Fruit fly (Drosophila melanogaster) whole organism, adult: ENCODE data around the gene mkg-p.

ENCODE experiments used
- CG11617 ChIP-seq: fragments of 200-800 bp; sonication (Bioruptor generic); optimal IDR thresholded peaks from 2 replicates; lab custom pipeline; 2017; ENCODE audit warnings: mild to moderate bottlenecking, missing biosample characterization, missing genetic modification reagents, missing genetic modification characterization
- CG12768 ChIP-seq: fragments of 200-800 bp; sonication (Bioruptor generic); optimal IDR thresholded peaks from 2 replicates; lab custom pipeline; 2017; ENCODE audit warnings: missing biosample characterization, missing genetic modification characterization, mild to moderate bottlenecking, moderate library complexity, missing genetic modification reagents
- CG14711 ChIP-seq: fragments of 200-800 bp; sonication (Bioruptor generic); optimal IDR thresholded peaks from 2 replicates; lab custom pipeline; 2018; ENCODE audit warnings: missing biosample characterization, mild to moderate bottlenecking, missing genetic modification characterization, moderate library complexity
- CG1620 ChIP-seq: fragments of 200-800 bp; sonication (Bioruptor generic); optimal IDR thresholded peaks from 2 replicates; lab custom pipeline; 2016; ENCODE audit warnings: missing biosample characterization, missing genetic modification characterization
- CG33017 ChIP-seq: fragments of 200-800 bp; sonication (Bioruptor generic); optimal IDR thresholded peaks from 2 replicates; lab custom pipeline; 2018; ENCODE audit warnings: missing biosample characterization, mild to moderate bottlenecking, missing genetic modification characterization, moderate library complexity
- CG5204 ChIP-seq: fragments of 200-800 bp; sonication (Bioruptor generic); optimal IDR thresholded peaks from 2 replicates; lab custom pipeline; 2016; ENCODE audit warnings: missing biosample characterization, missing genetic modification characterization
- CG7045 ChIP-seq: fragments of 200-800 bp; sonication (Bioruptor generic); optimal IDR thresholded peaks from 2 replicates; lab custom pipeline; 2017; ENCODE audit warnings: missing biosample characterization, mild to moderate bottlenecking, missing genetic modification characterization
- CG7101 ChIP-seq: fragments of 200-800 bp; sonication (Bioruptor generic); optimal IDR thresholded peaks from 2 replicates; lab custom pipeline; 2018; ENCODE audit warnings: missing biosample characterization, mild to moderate bottlenecking, missing genetic modification characterization, moderate library complexity
- Clk ChIP-seq: fragments of 200-800 bp; sonication (Bioruptor generic); optimal IDR thresholded peaks from 2 replicates; lab custom pipeline; 2017; ENCODE audit warnings: missing biosample characterization, missing genetic modification characterization
- Crg-1 ChIP-seq: fragments of 200-800 bp; sonication (Bioruptor generic); optimal IDR thresholded peaks from 2 replicates; lab custom pipeline; 2016; ENCODE audit warnings: missing biosample characterization, missing genetic modification characterization
- Hr96 ChIP-seq: fragments of 200-800 bp; sonication (Bioruptor generic); optimal IDR thresholded peaks from 2 replicates; lab custom pipeline; 2016; ENCODE audit warnings: missing biosample characterization, missing genetic modification characterization
- Mnt ChIP-seq: fragments of 200-800 bp; sonication (Bioruptor generic); optimal IDR thresholded peaks from 2 replicates; lab custom pipeline; 2016; ENCODE audit warnings: missing biosample characterization, mild to moderate bottlenecking, missing genetic modification characterization
- bab1 ChIP-seq: fragments of 200-800 bp; sonication (Bioruptor generic); optimal IDR thresholded peaks from 3 replicates; lab custom pipeline; 2019; ENCODE audit warnings: missing biosample characterization, mild to moderate bottlenecking, missing genetic modification characterization, moderate library complexity
- cic ChIP-seq: fragments of 200-800 bp; sonication (Bioruptor generic); optimal IDR thresholded peaks from 2 replicates; lab custom pipeline; 2017; ENCODE audit warnings: missing biosample characterization, mild to moderate bottlenecking, missing genetic modification characterization, moderate library complexity
- cnc ChIP-seq, 2 experiments: fragments of >200 bp; optimal IDR thresholded peaks; 2 replicates each; lab custom pipeline; 2017
- kay ChIP-seq: fragments of 200-800 bp; sonication (Bioruptor generic); peaks from one replicate; lab custom pipeline; 2016; ENCODE audit warnings: missing biosample characterization, missing genetic modification characterization, borderline replicate concordance
- ovo ChIP-seq: fragments of 200-800 bp; sonication (Bioruptor generic); optimal IDR thresholded peaks from 2 replicates; lab custom pipeline; 2016; ENCODE audit warnings: missing biosample characterization, missing genetic modification characterization
- pad ChIP-seq: fragments of 200-800 bp; sonication (Bioruptor generic); optimal IDR thresholded peaks from 3 replicates; lab custom pipeline; 2017; ENCODE audit warnings: missing biosample characterization, missing genetic modification characterization, mild to moderate bottlenecking, moderate library complexity, missing genetic modification reagents
- tj ChIP-seq: fragments of 200-800 bp; sonication (Bioruptor generic); optimal IDR thresholded peaks from 3 replicates; lab custom pipeline; 2017; ENCODE audit warnings: missing biosample characterization, mild to moderate bottlenecking, missing genetic modification characterization, moderate library complexity
- toe ChIP-seq: fragments of 200-800 bp; sonication (Bioruptor generic); optimal IDR thresholded peaks from 2 replicates; lab custom pipeline; 2016; ENCODE audit warnings: missing biosample characterization, missing genetic modification characterization

mkg-p gene

dm6 chr3L:8358776-8359455 is 46.2 kb downstream of the mkg-p start:
- no peak for TF ChIP-seq pad
- TF ChIP-seq toe (GFP tag; lab: Kevin White, UChicago), result no peak
- peak; percentile 98 for TF ChIP-seq ovo (GFP tag; lab: Kevin White, UChicago)
- no peak for TF ChIP-seq CG14711
- TF ChIP-seq Hr96, result peak; percentile 31
- TF ChIP-seq CG12768 (GFP tag; lab: Kevin White, UChicago), result peak; percentile 73
- TF ChIP-seq Clk, result no peak
- no peak for TF ChIP-seq CG1620 (GFP tag; lab: Kevin White, UChicago)
- TF ChIP-seq CG7045 (GFP tag; lab: Kevin White, UChicago), result no peak
- peak; percentile 32 for TF ChIP-seq Mnt (GFP tag; lab: Kevin White, UChicago)
- no peak for TF ChIP-seq Crg-1
- TF ChIP-seq kay (GFP tag; lab: Kevin White, UChicago), result peak; percentile 99
- TF ChIP-seq cic (GFP tag; lab: Kevin White, UChicago), result peak; percentile 99
- no peak for TF ChIP-seq CG33017 (tag; lab: Kevin White, UChicago)
- no peak for TF ChIP-seq CG11617
- TF ChIP-seq bab1 (GFP tag; lab: Kevin White, UChicago), result no peak
- no peak for TF ChIP-seq CG5204 (GFP tag; lab: Kevin White, UChicago)
- TF ChIP-seq CG7101, result no peak
- TF ChIP-seq tj (GFP tag; lab: Kevin White, UChicago), result peak; percentile 61
- no peak for TF ChIP-seq cnc (optimal IDR thresholded peaks at IDR 0.05; lab: Kevin White, UChicago)

DNA sequence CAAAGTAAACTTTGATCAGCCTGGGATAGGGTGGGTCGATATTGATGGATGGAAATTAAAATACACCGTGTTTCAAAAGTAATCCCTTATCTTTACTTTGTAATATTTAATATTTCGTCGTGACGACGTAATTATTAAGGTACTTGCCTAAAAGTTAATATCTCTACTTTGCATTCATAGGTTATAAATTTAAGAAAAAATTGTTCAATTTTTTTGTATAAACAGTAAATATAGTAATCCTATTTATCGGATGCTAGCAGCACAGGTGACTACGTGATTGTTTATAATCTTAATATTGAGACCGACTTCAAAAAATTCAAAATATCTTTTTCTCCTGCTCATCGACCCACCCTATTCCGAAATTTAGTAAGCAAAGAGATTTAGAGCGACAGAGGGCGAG is 46.9 kb downstream of the mkg-p start:
- TF ChIP-seq toe (GFP tag; lab: Kevin White, UChicago), result no peak
- TF ChIP-seq ovo (GFP tag; lab: Kevin White, UChicago), result no peak
- TF ChIP-seq pad, result no peak
- peak; percentile 52 for TF ChIP-seq bab1 (GFP tag; lab: Kevin White, UChicago)
- TF ChIP-seq CG7045 (GFP tag; lab: Kevin White, UChicago), result peak; percentile 6
- no peak for TF ChIP-seq Crg-1
- no peak for TF ChIP-seq Clk
- peak; percentile 65 for TF ChIP-seq CG11617
- TF ChIP-seq Hr96, result no peak
- TF ChIP-seq kay (GFP tag; lab: Kevin White, UChicago), result no peak
- TF ChIP-seq CG33017 (tag; lab: Kevin White, UChicago), result peak; percentile 8
- peak; percentile 7 for TF ChIP-seq CG12768 (GFP tag; lab: Kevin White, UChicago)
- no peak for TF ChIP-seq cnc (optimal IDR thresholded peaks at IDR 0.05; lab: Kevin White, UChicago)
- peak; percentile 37 for TF ChIP-seq CG7101
- peak; percentile 38 for TF ChIP-seq CG14711
- TF ChIP-seq CG5204 (GFP tag; lab: Kevin White, UChicago), result no peak
- no peak for TF ChIP-seq Mnt (GFP tag; lab: Kevin White, UChicago)
- no peak for TF ChIP-seq tj (GFP tag; lab: Kevin White, UChicago)
- TF ChIP-seq CG1620 (GFP tag; lab: Kevin White, UChicago), result no peak
- no peak for TF ChIP-seq cic (GFP tag; lab: Kevin White, UChicago)

DNA sequence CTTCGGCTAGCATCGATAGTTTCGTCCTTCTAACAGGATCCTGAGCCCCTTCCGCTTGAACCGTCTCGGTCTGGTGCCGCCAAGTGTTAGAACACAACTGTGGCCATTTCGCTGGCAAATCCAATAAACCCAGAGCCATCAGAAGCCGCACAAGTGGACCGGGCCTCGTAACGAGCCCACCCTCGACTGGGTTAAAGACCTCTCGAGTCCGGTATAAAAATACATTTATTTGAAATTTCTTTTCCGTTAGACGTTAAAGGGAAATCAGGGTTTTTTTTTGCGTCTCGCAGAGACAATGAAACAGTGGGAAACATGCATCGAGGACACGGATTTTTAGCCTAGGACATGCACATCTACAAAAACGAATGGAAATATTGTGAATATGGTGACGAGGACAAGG is 48.9 kb downstream of the mkg-p start, which contains the start of gene Culd:
TSS of gene Culd (minus strand) at position 101 of the 400 bp plus-strand sequence.
- TF ChIP-seq CG7045 (GFP tag; lab: Kevin White, UChicago), result no peak
- no peak for TF ChIP-seq kay (GFP tag; lab: Kevin White, UChicago)
- TF ChIP-seq pad, result no peak
- TF ChIP-seq Clk, result no peak
- TF ChIP-seq CG14711, result no peak
- no peak for TF ChIP-seq toe (GFP tag; lab: Kevin White, UChicago)
- TF ChIP-seq bab1 (GFP tag; lab: Kevin White, UChicago), result no peak
- TF ChIP-seq CG1620 (GFP tag; lab: Kevin White, UChicago), result no peak
- no peak for TF ChIP-seq cnc (optimal IDR thresholded peaks at IDR 0.05; lab: Kevin White, UChicago)
- no peak for TF ChIP-seq Hr96
- no peak for TF ChIP-seq CG33017 (tag; lab: Kevin White, UChicago)
- no peak for TF ChIP-seq Crg-1
- no peak for TF ChIP-seq CG12768 (GFP tag; lab: Kevin White, UChicago)
- no peak for TF ChIP-seq cic (GFP tag; lab: Kevin White, UChicago)
- TF ChIP-seq CG5204 (GFP tag; lab: Kevin White, UChicago), result no peak
- no peak for TF ChIP-seq tj (GFP tag; lab: Kevin White, UChicago)
- no peak for TF ChIP-seq CG7101
- no peak for TF ChIP-seq ovo (GFP tag; lab: Kevin White, UChicago)
- no peak for TF ChIP-seq CG11617
- no peak for TF ChIP-seq Mnt (GFP tag; lab: Kevin White, UChicago)
